Fruit fly (Drosophila melanogaster): ENCODE results near the gene CG7546.

dm6 chr3L:7485667-7486066 is 25.1 kb upstream of the CG7546 start, which contains the start of gene mthl6:
- TF ChIP-seq Sin3A (optimal IDR thresholded peaks at IDR 0.05) (no peak), h (optimal IDR thresholded peaks at IDR 0.05) (no peak), psq (optimal IDR thresholded peaks at IDR 0.05) (no peak), insv (optimal IDR thresholded peaks at IDR 0.05) (no peak), Myc (optimal IDR thresholded peaks at IDR 0.05) (no peak), ttk (optimal IDR thresholded peaks at IDR 0.05) (no peak)
